Worm (Caenorhabditis elegans) whole organism, L4/young adult: ENCODE data around the gene ZK675.4.
A peak's percentile ranks its signal among the peaks of the same experiment; 100 is the strongest.

Experiments used
- W03F9.2 ChIP-seq: fragments of 150-350 bp; optimal IDR thresholded peaks from 2 replicates; lab custom pipeline; 2014; ENCODE audit warnings: missing biosample characterization, missing genetic modification characterization
- dao-5 ChIP-seq: sonication (generic microtip); optimal IDR thresholded peaks from 2 replicates; lab custom pipeline; 2016; ENCODE audit warnings: missing genotype, missing genetic modification characterization, moderate library complexity, missing compliant biosample characterization
- him-1 ChIP-seq: sonication (generic microtip); optimal IDR thresholded peaks from 2 replicates; lab custom pipeline; 2016; ENCODE audit warnings: missing genotype, missing genetic modification reagents, missing genetic modification characterization, missing compliant biosample characterization

- TF ChIP-seq dao-5 (no peak), him-1 (tag; lab: Kevin White, UChicago) (no peak), W03F9.2 (tag; lab: Kevin White, UChicago) (peak; percentile 20)
Observed at ce11 chrII:7873843-7874372, 37.2 kb upstream of the ZK675.4 start, which contains the start of gene T01H3.3.
